Fruit fly (Drosophila melanogaster) whole organism, embryonic: ENCODE measurements around the gene CG4645.

Source experiments
- BEAF-32 ChIP-seq: fragments of 200-800 bp; sonication (Bioruptor generic); optimal IDR thresholded peaks from 3 replicates; lab custom pipeline; 2017; ENCODE audit warnings: missing biosample characterization, missing genetic modification characterization, mild to moderate bottlenecking, moderate library complexity, missing genetic modification reagents
- CG10147 ChIP-seq: fragments of 200-800 bp; sonication (Bioruptor generic); optimal IDR thresholded peaks from 2 replicates; lab custom pipeline; 2019; ENCODE audit warnings: missing biosample characterization, mild to moderate bottlenecking, missing genetic modification characterization, moderate library complexity
- CG10366 ChIP-seq: fragments of 200-800 bp; sonication (Bioruptor generic); IDR thresholded peaks from 2 replicates; pipeline ENCODE4 v1.3.6; 2022; ENCODE audit warnings: missing biosample characterization, missing genetic modification characterization
- CG10462 ChIP-seq: fragments of 200-800 bp; sonication (Bioruptor generic); optimal IDR thresholded peaks from 2 replicates; lab custom pipeline; 2016; ENCODE audit warnings: missing biosample characterization, missing genetic modification characterization
- CG10979 ChIP-seq: fragments of 200-800 bp; sonication (Bioruptor generic); optimal IDR thresholded peaks from 2 replicates; lab custom pipeline; 2018; ENCODE audit warnings: missing biosample characterization, mild to moderate bottlenecking, missing genetic modification characterization, moderate library complexity
- CG11398 ChIP-seq: fragments of 200-800 bp; sonication (Bioruptor generic); optimal IDR thresholded peaks from 2 replicates; lab custom pipeline; 2016; ENCODE audit warnings: missing biosample characterization, missing genetic modification characterization
- CG12942 ChIP-seq: fragments of 200-800 bp; sonication (Bioruptor generic); optimal IDR thresholded peaks from 3 replicates; lab custom pipeline; 2016; ENCODE audit warnings: missing biosample characterization, missing genetic modification characterization
- CG13296 ChIP-seq: fragments of 200-800 bp; sonication (Bioruptor generic); optimal IDR thresholded peaks from 3 replicates; lab custom pipeline; 2018; ENCODE audit warnings: missing biosample characterization, mild to moderate bottlenecking, missing genetic modification characterization
- CG14014 ChIP-seq: fragments of 200-800 bp; sonication (Bioruptor generic); IDR thresholded peaks from 2 replicates; pipeline ENCODE4 v1.3.6; 2022; ENCODE audit warnings: missing biosample characterization, missing genetic modification characterization
- CG1832 ChIP-seq: fragments of 200-800 bp; sonication (Bioruptor generic); optimal IDR thresholded peaks from 2 replicates; lab custom pipeline; 2017; ENCODE audit warnings: missing biosample characterization, mild to moderate bottlenecking, missing genetic modification characterization, inconsistent platforms
- CG2116 ChIP-seq: fragments of 200-800 bp; sonication (Bioruptor generic); optimal IDR thresholded peaks from 3 replicates; lab custom pipeline; 2018; ENCODE audit warnings: missing biosample characterization, mild to moderate bottlenecking, missing genetic modification characterization
- CG2202 ChIP-seq: fragments of 200-800 bp; sonication (Bioruptor generic); optimal IDR thresholded peaks from 2 replicates; lab custom pipeline; 2018; ENCODE audit warnings: missing biosample characterization, mild to moderate bottlenecking, missing genetic modification characterization
- CG3281 ChIP-seq: fragments of 200-800 bp; sonication (Bioruptor generic); optimal IDR thresholded peaks from 3 replicates; lab custom pipeline; 2017; ENCODE audit warnings: missing biosample characterization, mild to moderate bottlenecking, missing genetic modification characterization
- CG34422 ChIP-seq: fragments of 200-800 bp; sonication (Bioruptor generic); IDR thresholded peaks from 3 replicates; pipeline ENCODE4 v1.3.6; 2022; ENCODE audit warnings: missing biosample characterization, missing genetic modification characterization
- CG43689 ChIP-seq: fragments of 200-800 bp; sonication (Bioruptor generic); IDR thresholded peaks from 2 replicates; pipeline ENCODE4 v1.3.6; 2022; ENCODE audit warnings: missing biosample characterization, missing genetic modification characterization
- CG4404 ChIP-seq: fragments of 200-800 bp; sonication (Bioruptor generic); IDR thresholded peaks from 2 replicates; pipeline ENCODE4 v1.3.6; 2022; ENCODE audit warnings: missing biosample characterization, missing genetic modification characterization
- CG4820 ChIP-seq: fragments of 200-800 bp; sonication (Bioruptor generic); optimal IDR thresholded peaks from 3 replicates; lab custom pipeline; 2016; ENCODE audit warnings: missing biosample characterization, missing genetic modification characterization
- CG5180 ChIP-seq: fragments of 200-800 bp; sonication (Bioruptor generic); optimal IDR thresholded peaks from 3 replicates; lab custom pipeline; 2017; ENCODE audit warnings: missing biosample characterization, missing genetic modification characterization, mild to moderate bottlenecking, moderate library complexity, missing genetic modification reagents
- CG7987 ChIP-seq: fragments of 200-800 bp; sonication (Bioruptor generic); optimal IDR thresholded peaks from 2 replicates; lab custom pipeline; 2018; ENCODE audit warnings: missing biosample characterization, mild to moderate bottlenecking, missing genetic modification characterization, moderate library complexity
- CG9215 ChIP-seq: fragments of 200-800 bp; sonication (Bioruptor generic); IDR thresholded peaks from 2 replicates; pipeline ENCODE4 v1.3.6; 2022; ENCODE audit warnings: missing biosample characterization, missing genetic modification characterization
- CTCF ChIP-seq: fragments of 200-800 bp; sonication (Bioruptor generic); optimal IDR thresholded peaks from 2 replicates; lab custom pipeline; 2017; ENCODE audit warnings: missing biosample characterization, mild to moderate bottlenecking, missing genetic modification characterization, moderate library complexity
- Elba2 ChIP-seq: fragments of 200-800 bp; sonication (Bioruptor generic); optimal IDR thresholded peaks from 3 replicates; lab custom pipeline; 2016; ENCODE audit warnings: missing biosample characterization, missing genetic modification characterization
- Ets65A ChIP-seq: fragments of 200-800 bp; sonication (Bioruptor generic); peaks from one replicate; lab custom pipeline; 2016; ENCODE audit warnings: missing biosample characterization, missing genetic modification characterization
- Opbp ChIP-seq: fragments of 200-800 bp; sonication (Bioruptor generic); IDR thresholded peaks from 3 replicates; pipeline ENCODE4 v1.3.6; 2022; ENCODE audit warnings: missing biosample characterization, missing genetic modification characterization; ENCODE audit not compliant: partially characterized antibody
- Side ChIP-seq: fragments of 200-800 bp; sonication (Bioruptor generic); optimal IDR thresholded peaks from 2 replicates; lab custom pipeline; 2016; ENCODE audit warnings: missing biosample characterization, missing genetic modification characterization
- Sry-δ ChIP-seq: fragments of 200-800 bp; sonication (Bioruptor generic); optimal IDR thresholded peaks from 2 replicates; lab custom pipeline; 2016; ENCODE audit warnings: missing biosample characterization, missing genetic modification characterization
- Stat92E ChIP-seq, 3 experiments: fragments of >200 bp in 2 of 3; fragments of 200-800 bp in 1 of 3; sonication (Bioruptor generic) in 1 of 3; optimal IDR thresholded peaks; 2 replicates each; lab custom pipeline; 2017 to 2019; ENCODE audit warnings: missing biosample characterization in 3 of 3, missing genetic modification characterization in 3 of 3, mild to moderate bottlenecking in 1 of 3, moderate library complexity in 1 of 3
- TFAM ChIP-seq: fragments of 200-800 bp; sonication (Bioruptor generic); optimal IDR thresholded peaks from 2 replicates; lab custom pipeline; 2017; ENCODE audit warnings: missing biosample characterization, missing genetic modification characterization, inconsistent platforms
- cas ChIP-seq: fragments of 200-800 bp; sonication (Bioruptor generic); IDR thresholded peaks from 2 replicates; pipeline ENCODE4 v1.3.6; 2022; ENCODE audit warnings: missing biosample characterization, missing genetic modification characterization
- cg ChIP-seq: fragments of 200-800 bp; sonication (Bioruptor generic); optimal IDR thresholded peaks from 3 replicates; lab custom pipeline; 2019; ENCODE audit warnings: missing biosample characterization, mild to moderate bottlenecking, missing genetic modification characterization, moderate library complexity
- da ChIP-seq: fragments of 200-800 bp; sonication (Bioruptor generic); optimal IDR thresholded peaks from 2 replicates; lab custom pipeline; 2016; ENCODE audit warnings: missing biosample characterization, missing genetic modification characterization
- danr ChIP-seq: fragments of 200-800 bp; sonication (Bioruptor generic); IDR thresholded peaks from 2 replicates; pipeline ENCODE4 v1.3.6; 2022; ENCODE audit warnings: missing biosample characterization, missing genetic modification characterization
- dati ChIP-seq: fragments of 200-800 bp; sonication (Bioruptor generic); IDR thresholded peaks from 2 replicates; pipeline ENCODE4 v1.3.6; 2022; ENCODE audit warnings: missing biosample characterization, missing genetic modification characterization
- dmrt99B ChIP-seq: fragments of 200-800 bp; sonication (Bioruptor generic); optimal IDR thresholded peaks from 2 replicates; lab custom pipeline; 2018; ENCODE audit warnings: missing biosample characterization, mild to moderate bottlenecking, missing genetic modification characterization, moderate library complexity
- eve ChIP-seq, 2 experiments: fragments of >200 bp; optimal IDR thresholded peaks; 2 replicates each; lab custom pipeline; 2017; ENCODE audit warnings: missing biosample characterization in 2 of 2, missing genetic modification characterization in 2 of 2
- fd64A ChIP-seq: fragments of 200-800 bp; sonication (Bioruptor generic); optimal IDR thresholded peaks from 3 replicates; lab custom pipeline; 2018; ENCODE audit warnings: missing biosample characterization, mild to moderate bottlenecking, missing genetic modification characterization
- fru ChIP-seq: fragments of >200 bp; optimal IDR thresholded peaks from 2 replicates; lab custom pipeline; 2017
- ftz-f1 ChIP-seq: fragments of 200-800 bp; sonication (Bioruptor generic); optimal IDR thresholded peaks from 2 replicates; lab custom pipeline; 2016; ENCODE audit warnings: missing biosample characterization, missing genetic modification characterization
- gcm ChIP-seq: fragments of 200-800 bp; sonication (Bioruptor generic); optimal IDR thresholded peaks from 2 replicates; lab custom pipeline; 2019; ENCODE audit warnings: missing biosample characterization, mild to moderate bottlenecking, missing genetic modification characterization, moderate library complexity
- gfzf ChIP-seq: fragments of 200-800 bp; sonication (Bioruptor generic); optimal IDR thresholded peaks from 2 replicates; lab custom pipeline; 2016; ENCODE audit warnings: missing biosample characterization, mild to moderate bottlenecking, missing genetic modification characterization, moderate library complexity
- pho ChIP-seq: fragments of 200-800 bp; sonication (Bioruptor generic); optimal IDR thresholded peaks from 2 replicates; lab custom pipeline; 2016; ENCODE audit warnings: missing biosample characterization, missing genetic modification characterization
- pnt ChIP-seq: fragments of 200-800 bp; sonication (Bioruptor generic); optimal IDR thresholded peaks from 3 replicates; lab custom pipeline; 2016; ENCODE audit warnings: missing biosample characterization, missing genetic modification characterization
- prd ChIP-seq, 3 experiments: fragments of >200 bp in 2 of 3; fragments of 200-800 bp in 1 of 3; sonication (Bioruptor generic) in 1 of 3; optimal IDR thresholded peaks in 2 of 3; IDR thresholded peaks in 1 of 3; 2 replicates in 2 of 3; 3 replicates in 1 of 3; pipeline versions ENCODE4 v1.3.6 to Lab custom; 2017 to 2022; ENCODE audit warnings: missing biosample characterization in 1 of 3, missing genetic modification characterization in 1 of 3
- psq ChIP-seq: fragments of 200-800 bp; sonication (Bioruptor generic); optimal IDR thresholded peaks from 2 replicates; lab custom pipeline; 2017; ENCODE audit warnings: missing biosample characterization, missing genetic modification characterization
- sob ChIP-seq: fragments of 200-800 bp; sonication (Bioruptor generic); IDR thresholded peaks from 2 replicates; pipeline ENCODE4 v1.3.6; 2022; ENCODE audit warnings: missing biosample characterization, missing genetic modification characterization
- sr ChIP-seq: fragments of 200-800 bp; sonication (Bioruptor generic); IDR thresholded peaks from 3 replicates; pipeline ENCODE4 v1.3.6; 2022; ENCODE audit warnings: missing biosample characterization, missing genetic modification characterization
- tll ChIP-seq, 2 experiments: fragments of 200-800 bp in 1 of 2; fragments of >200 bp in 1 of 2; sonication (Bioruptor generic) in 1 of 2; optimal IDR thresholded peaks; 2 replicates each; lab custom pipeline; 2017 to 2019; ENCODE audit warnings: missing biosample characterization in 2 of 2, missing genetic modification characterization in 2 of 2, mild to moderate bottlenecking in 1 of 2, moderate library complexity in 1 of 2
- ttk ChIP-seq: fragments of 200-800 bp; sonication (Bioruptor generic); IDR thresholded peaks from 2 replicates; pipeline ENCODE4 v2.1.2; 2022; ENCODE audit warnings: missing biosample characterization, missing genetic modification characterization
- tup ChIP-seq: fragments of 200-800 bp; sonication (Bioruptor generic); optimal IDR thresholded peaks from 2 replicates; lab custom pipeline; 2016; ENCODE audit warnings: missing biosample characterization, mild to moderate bottlenecking, missing genetic modification characterization, moderate library complexity
- wor ChIP-seq: fragments of 200-800 bp; sonication (Bioruptor generic); IDR thresholded peaks from 2 replicates; pipeline ENCODE4 v1.3.6; 2022; ENCODE audit warnings: missing biosample characterization, missing genetic modification characterization
- zfh2 ChIP-seq: fragments of 200-800 bp; sonication (Bioruptor generic); optimal IDR thresholded peaks from 2 replicates; lab custom pipeline; 2016; ENCODE audit warnings: missing biosample characterization, missing genetic modification characterization

CG4645 gene

dm6 chrX:12937825-12938520 lies 28.2 kb downstream of the CG4645 start (continued):
- TF ChIP-seq eve (GFP tag; optimal IDR thresholded peaks at IDR 0.05; lab: Kevin White, UChicago) = peak in 1 of 2 experiments; percentile 25
- no peak for TF ChIP-seq pho (GFP tag; lab: Kevin White, UChicago)
- TF ChIP-seq CG4820 (GFP tag; lab: Kevin White, UChicago) = no peak
- peak; percentile 89 for TF ChIP-seq cg (GFP tag; lab: Kevin White, UChicago)
- peak; percentile 23 for TF ChIP-seq CG13296 (GFP tag; lab: Kevin White, UChicago)
- no peak for TF ChIP-seq da (GFP tag; lab: Kevin White, UChicago)
- TF ChIP-seq sob (GFP tag; lab: Robert Waterston, UW) = no peak
- TF ChIP-seq Ets65A (GFP tag; lab: Kevin White, UChicago) = no peak
- TF ChIP-seq cas (GFP tag; lab: Robert Waterston, UW) = no peak
- TF ChIP-seq Opbp (GFP tag; lab: Robert Waterston, UW) = no peak
- no peak for TF ChIP-seq CG10366 (GFP tag; lab: Robert Waterston, UW)
- no peak for TF ChIP-seq gfzf (GFP tag; lab: Kevin White, UChicago)
- no peak for TF ChIP-seq psq (GFP tag; lab: Kevin White, UChicago)
- TF ChIP-seq CG7987 (GFP tag; lab: Kevin White, UChicago) = no peak
- TF ChIP-seq CG11398 = no peak
- TF ChIP-seq gcm (GFP tag; lab: Kevin White, UChicago) = no peak
- no peak for TF ChIP-seq CG2116 (GFP tag; lab: Kevin White, UChicago)
- 0 out of 2 replicates have a peak, but pooled peaks have one; percentile 25 for TF ChIP-seq wor (GFP tag; lab: Robert Waterston, UW)
- TF ChIP-seq CG9215 (GFP tag; lab: Robert Waterston, UW) = no peak
- TF ChIP-seq CG1832 (GFP tag; lab: Kevin White, UChicago) = peak; percentile 94
- TF ChIP-seq ttk (GFP tag; lab: Robert Waterston, UW) = no peak
- TF ChIP-seq TFAM (GFP tag; lab: Kevin White, UChicago) = no peak
- TF ChIP-seq Sry-δ (GFP tag; lab: Kevin White, UChicago) = no peak
- no peak for TF ChIP-seq fru
- no peak for TF ChIP-seq CG2202
- TF ChIP-seq Stat92E (GFP tag; optimal IDR thresholded peaks at IDR 0.05; lab: Kevin White, UChicago) = no peak
- no peak for TF ChIP-seq danr (GFP tag; lab: Robert Waterston, UW)
- TF ChIP-seq ftz-f1 (GFP tag; lab: Kevin White, UChicago) = no peak
- TF ChIP-seq tll (GFP tag; optimal IDR thresholded peaks at IDR 0.05; lab: Kevin White, UChicago) = peak in 1 of 2 experiments; percentile 47
- TF ChIP-seq sr = no peak
- no peak for TF ChIP-seq pnt (GFP tag; lab: Kevin White, UChicago)
- TF ChIP-seq dati (GFP tag; lab: Robert Waterston, UW) = no peak
- TF ChIP-seq CG43689 (GFP tag; lab: Robert Waterston, UW) = no peak
- no peak for TF ChIP-seq Elba2 (GFP tag; lab: Kevin White, UChicago)
- no peak for TF ChIP-seq CG5180 (GFP tag; lab: Kevin White, UChicago)
- TF ChIP-seq fd64A = no peak
- no peak for TF ChIP-seq CG14014 (GFP tag; lab: Robert Waterston, UW)
- TF ChIP-seq CG10979 (tag; lab: Kevin White, UChicago) = peak; percentile 60
- no peak for TF ChIP-seq prd (optimal IDR thresholded peaks at IDR 0.05; lab: Kevin White, UChicago)
- peak; percentile 35; the same call in 1 of the 3 replicates for TF ChIP-seq prd (GFP tag; IDR thresholded peaks at IDR 0.05; lab: Robert Waterston, UW)
- no peak for TF ChIP-seq CG34422 (GFP tag; lab: Robert Waterston, UW)
- TF ChIP-seq CG3281 (GFP tag; lab: Kevin White, UChicago) = peak; percentile 35
- no peak for TF ChIP-seq CG12942 (GFP tag; lab: Kevin White, UChicago)
- no peak for TF ChIP-seq Side
- TF ChIP-seq dmrt99B = peak; percentile 73
- TF ChIP-seq tup = no peak
- no peak for TF ChIP-seq zfh2 (GFP tag; lab: Kevin White, UChicago)
- TF ChIP-seq CG10147 (GFP tag; lab: Kevin White, UChicago) = peak; percentile 60
- no peak for TF ChIP-seq CTCF (GFP tag; lab: Kevin White, UChicago)
- no peak for TF ChIP-seq BEAF-32 (GFP tag; lab: Kevin White, UChicago)
- TF ChIP-seq CG10462 (GFP tag; lab: Kevin White, UChicago) = no peak
- no peak for TF ChIP-seq CG4404 (GFP tag; lab: Robert Waterston, UW)
